Worm (Caenorhabditis elegans) whole organism, L1 larva: Measurements from ENCODE around the gene T28A11.20.
A peak's percentile ranks its signal among the peaks of the same experiment; 100 is the strongest.

Experiments used
- F16B12.6 ChIP-seq: fragments of 150-350 bp; optimal IDR thresholded peaks from 2 replicates; lab custom pipeline; 2014; ENCODE audit warnings: missing biosample characterization, missing genetic modification characterization
- Y116A8C.19 ChIP-seq: sonication (generic microtip); optimal IDR thresholded peaks from 2 replicates; lab custom pipeline; 2016; ENCODE audit warnings: missing compliant biosample characterization, missing genetic modification characterization, borderline replicate concordance
- alr-1 ChIP-seq: fragments of 200-800 bp; sonication (Bioruptor generic); optimal IDR thresholded peaks from 2 replicates; lab custom pipeline; 2018; ENCODE audit warnings: borderline replicate concordance, mild to moderate bottlenecking, missing genetic modification characterization, missing compliant biosample characterization
- ama-1 ChIP-seq: fragments of 150-350 bp; optimal IDR thresholded peaks from 2 replicates; lab custom pipeline; 2014
- ceh-82 ChIP-seq, 3 experiments: fragments of 150-350 bp in 1 of 3; sonication (generic microtip) in 2 of 3; optimal IDR thresholded peaks; 2 replicates each; lab custom pipeline; 2014 to 2017; ENCODE audit warnings: missing biosample characterization in 3 of 3, missing genetic modification characterization in 3 of 3
- ces-1 ChIP-seq: fragments of 150-350 bp; optimal IDR thresholded peaks from 2 replicates; lab custom pipeline; 2014; ENCODE audit warnings: missing biosample characterization, missing genetic modification reagents, missing genetic modification characterization
- dpl-1 ChIP-seq, 3 experiments: fragments of 150-350 bp in 2 of 3; sonication (generic microtip) in 1 of 3; optimal IDR thresholded peaks; 2 replicates each; lab custom pipeline; 2014 to 2017; ENCODE audit warnings: missing biosample characterization in 3 of 3, missing genetic modification characterization in 3 of 3, missing genetic modification reagents in 3 of 3
- efl-3 ChIP-seq: fragments of 200-800 bp; sonication (Bioruptor generic); optimal IDR thresholded peaks from 2 replicates; lab custom pipeline; 2018; ENCODE audit warnings: mild to moderate bottlenecking, missing genetic modification characterization, missing compliant biosample characterization
- egl-13 ChIP-seq: sonication (generic microtip); optimal IDR thresholded peaks from 2 replicates; lab custom pipeline; 2016; ENCODE audit warnings: missing genotype, missing genetic modification reagents, missing genetic modification characterization, missing compliant biosample characterization
- elt-2 ChIP-seq: sonication (generic microtip); optimal IDR thresholded peaks from 2 replicates; lab custom pipeline; 2016; ENCODE audit warnings: missing genetic modification characterization, mild to moderate bottlenecking, inconsistent platforms, missing compliant biosample characterization, missing genetic modification reagents
- fkh-8 ChIP-seq: sonication (generic microtip); optimal IDR thresholded peaks from 2 replicates; lab custom pipeline; 2016; ENCODE audit warnings: mild to moderate bottlenecking, missing genetic modification characterization, missing compliant biosample characterization
- fos-1 ChIP-seq: fragments of 150-350 bp; optimal IDR thresholded peaks from 2 replicates; lab custom pipeline; 2014; ENCODE audit warnings: missing biosample characterization, missing genetic modification characterization
- grh-1 ChIP-seq: fragments of 200-800 bp; sonication (Bioruptor generic); IDR thresholded peaks from 2 replicates; pipeline ENCODE4 v1.3.6; 2022; ENCODE audit warnings: missing genetic modification reagents, missing genetic modification characterization, missing compliant biosample characterization
- hlh-17 ChIP-seq: fragments of 200-800 bp; sonication (Bioruptor generic); optimal IDR thresholded peaks from 2 replicates; lab custom pipeline; 2018; ENCODE audit warnings: missing genetic modification characterization, mild to moderate bottlenecking, missing compliant biosample characterization, moderate library complexity, borderline replicate concordance
- hpl-2 ChIP-seq: fragments of 150-350 bp; optimal IDR thresholded peaks from 2 replicates; lab custom pipeline; 2014; ENCODE audit warnings: missing biosample characterization, missing genetic modification reagents, missing genetic modification characterization
- irx-1 ChIP-seq: sonication (generic microtip); optimal IDR thresholded peaks from 2 replicates; lab custom pipeline; 2016; ENCODE audit warnings: missing genetic modification characterization, missing compliant biosample characterization
- lir-3 ChIP-seq: sonication (generic microtip); optimal IDR thresholded peaks from 2 replicates; lab custom pipeline; 2016; ENCODE audit warnings: mild to moderate bottlenecking, missing genetic modification characterization, moderate library complexity, missing compliant biosample characterization; ENCODE audit not compliant: poor library complexity
- lsy-2 ChIP-seq, 2 experiments: fragments of 150-350 bp; optimal IDR thresholded peaks; 2 replicates each; lab custom pipeline; 2014; ENCODE audit warnings: missing biosample characterization in 2 of 2, missing genetic modification characterization in 2 of 2
- mab-9 ChIP-seq: fragments of 200-800 bp; sonication (Bioruptor generic); IDR thresholded peaks from 2 replicates; pipeline ENCODE4 v1.3.6; 2022; ENCODE audit warnings: missing genetic modification reagents, missing genetic modification characterization, missing compliant biosample characterization
- mdl-1 ChIP-seq, 2 experiments: fragments of 150-350 bp; optimal IDR thresholded peaks; 2 replicates each; lab custom pipeline; 2014 to 2017; ENCODE audit warnings: missing biosample characterization in 2 of 2, missing genetic modification characterization in 2 of 2, inconsistent platforms in 1 of 2
- nhr-11 ChIP-seq: fragments of 150-350 bp; optimal IDR thresholded peaks from 2 replicates; lab custom pipeline; 2014; ENCODE audit warnings: missing biosample characterization, missing genetic modification characterization
- nhr-12 ChIP-seq: sonication (generic microtip); optimal IDR thresholded peaks from 2 replicates; lab custom pipeline; 2017; ENCODE audit warnings: missing biosample characterization, missing genetic modification characterization
- nhr-19 ChIP-seq: fragments of 200-800 bp; sonication (Bioruptor generic); conservative IDR thresholded peaks from 2 replicates; pipeline ENCODE4 v1.3.6; 2022; ENCODE audit warnings: missing genetic modification characterization, missing compliant biosample characterization
- nhr-20 ChIP-seq: sonication (generic microtip); optimal IDR thresholded peaks from 2 replicates; lab custom pipeline; 2016; ENCODE audit warnings: mild to moderate bottlenecking, missing genetic modification characterization, missing compliant biosample characterization
- nhr-28 ChIP-seq: fragments of 150-350 bp; optimal IDR thresholded peaks from 2 replicates; lab custom pipeline; 2014; ENCODE audit warnings: missing biosample characterization, missing genetic modification characterization
- nhr-71 ChIP-seq: sonication (generic microtip); optimal IDR thresholded peaks from 2 replicates; lab custom pipeline; 2016; ENCODE audit warnings: mild to moderate bottlenecking, missing genetic modification characterization, moderate library complexity, missing compliant biosample characterization
- nhr-84 ChIP-seq: sonication (generic microtip); optimal IDR thresholded peaks from 2 replicates; lab custom pipeline; 2017; ENCODE audit warnings: missing biosample characterization, missing genetic modification characterization
- rnt-1 ChIP-seq: sonication (generic microtip); optimal IDR thresholded peaks from 2 replicates; lab custom pipeline; 2016; ENCODE audit warnings: mild to moderate bottlenecking, missing genetic modification characterization, moderate library complexity, missing compliant biosample characterization
- skn-1 ChIP-seq: fragments of 150-350 bp; optimal IDR thresholded peaks from 2 replicates; lab custom pipeline; 2014; ENCODE audit warnings: missing biosample characterization, missing genetic modification characterization
- snpc-4 ChIP-seq: fragments of 150-350 bp; optimal IDR thresholded peaks from 2 replicates; lab custom pipeline; 2014; ENCODE audit warnings: missing biosample characterization, missing genetic modification characterization
- snu-23 ChIP-seq: sonication (generic microtip); optimal IDR thresholded peaks from 2 replicates; lab custom pipeline; 2016; ENCODE audit warnings: missing genetic modification characterization, missing compliant biosample characterization
- sox-4 ChIP-seq: sonication (generic microtip); optimal IDR thresholded peaks from 2 replicates; lab custom pipeline; 2016; ENCODE audit warnings: missing genetic modification characterization, missing compliant biosample characterization
- sptf-1 ChIP-seq: fragments of 150-350 bp; optimal IDR thresholded peaks from 2 replicates; lab custom pipeline; 2014; ENCODE audit warnings: missing biosample characterization, missing genetic modification characterization
- unc-130 ChIP-seq: fragments of 150-350 bp; optimal IDR thresholded peaks from 2 replicates; lab custom pipeline; 2017; ENCODE audit warnings: missing biosample characterization, missing genetic modification characterization, inconsistent platforms
- unc-86 ChIP-seq: sonication (generic microtip); optimal IDR thresholded peaks from 2 replicates; lab custom pipeline; 2016; ENCODE audit warnings: missing genetic modification characterization, missing compliant biosample characterization
- unc-98 ChIP-seq: fragments of 200-800 bp; sonication (Bioruptor generic); IDR thresholded peaks from 2 replicates; pipeline ENCODE4 v1.3.6; 2022; ENCODE audit warnings: missing genetic modification characterization, missing compliant biosample characterization
- ztf-11 ChIP-seq, 2 experiments: sonication (generic microtip); optimal IDR thresholded peaks; 2 replicates each; lab custom pipeline; 2016 to 2017; ENCODE audit warnings: missing genetic modification characterization in 2 of 2, missing biosample characterization in 1 of 2, missing compliant biosample characterization in 1 of 2

The T28A11.20 gene

ce11 chrV:3275033-3275432, 2.0 kb upstream of the T28A11.20 start, which contains the start of gene T28A11.3:
T28A11.3 (plus strand) TSS chrV:3275333.
- TF ChIP-seq irx-1 (tag; lab: Kevin White, UChicago), result no peak
- no peak for TF ChIP-seq unc-98 (GFP tag; lab: Robert Waterston, UW)
- TF ChIP-seq ceh-82 (tag; optimal IDR thresholded peaks at IDR 0.05; lab: Kevin White, UChicago), result no peak
- no peak for TF ChIP-seq grh-1 (GFP tag; lab: Robert Waterston, UW)
- TF ChIP-seq dpl-1 (GFP tag; optimal IDR thresholded peaks at IDR 0.05; lab: Kevin White, UChicago), result no peak
- TF ChIP-seq snpc-4 (tag; lab: Kevin White, UChicago), result no peak
- no peak for TF ChIP-seq alr-1 (tag; lab: Kevin White, UChicago)
- no peak for TF ChIP-seq Y116A8C.19 (tag; lab: Kevin White, UChicago)
- no peak for TF ChIP-seq lsy-2 (tag; optimal IDR thresholded peaks at IDR 0.05; lab: Kevin White, UChicago)
- no peak for TF ChIP-seq egl-13
- TF ChIP-seq unc-130 (tag; lab: Kevin White, UChicago), result no peak
- TF ChIP-seq hpl-2 (GFP tag; lab: Kevin White, UChicago), result no peak
- TF ChIP-seq nhr-71 (tag; lab: Kevin White, UChicago), result no peak
- TF ChIP-seq unc-86 (tag; lab: Kevin White, UChicago), result no peak
- TF ChIP-seq nhr-20 (tag; lab: Kevin White, UChicago), result no peak
- no peak for TF ChIP-seq efl-3 (GFP tag; lab: Kevin White, UChicago)
- TF ChIP-seq sptf-1 (tag; lab: Kevin White, UChicago), result no peak
- no peak for TF ChIP-seq sox-4 (tag; lab: Kevin White, UChicago)
- TF ChIP-seq nhr-19, result no peak
- no peak for TF ChIP-seq ces-1 (GFP tag; lab: Kevin White, UChicago)
- TF ChIP-seq, all 84 proteins: peak for 0

- TF ChIP-seq F16B12.6 (tag; lab: Kevin White, UChicago) (no peak), Y116A8C.19 (tag; lab: Kevin White, UChicago) (no peak), nhr-12 (tag; lab: Kevin White, UChicago) (no peak), fkh-8 (tag; lab: Kevin White, UChicago) (no peak), nhr-84 (tag; lab: Kevin White, UChicago) (no peak), hlh-17 (GFP tag; lab: Kevin White, UChicago) (no peak), mab-9 (GFP tag; lab: Robert Waterston, UW) (no peak), skn-1 (tag; lab: Kevin White, UChicago) (no peak), ceh-82 (tag; optimal IDR thresholded peaks at IDR 0.05; lab: Kevin White, UChicago) (no peak), nhr-11 (tag; lab: Kevin White, UChicago) (no peak), efl-3 (GFP tag; lab: Kevin White, UChicago) (no peak), ztf-11 (tag; optimal IDR thresholded peaks at IDR 0.05; lab: Kevin White, UChicago) (no peak), snu-23 (GFP tag; lab: Kevin White, UChicago) (no peak), nhr-28 (tag; lab: Kevin White, UChicago) (no peak)
Observed at ce11 chrV:3273577-3274100, 583 bp upstream of the T28A11.20 start, which contains the start of gene T28A11.4. T28A11.4 (plus strand) TSS chrV:3274050.

- TF ChIP-seq lir-3 (tag; lab: Kevin White, UChicago) (no peak), elt-2 (tag; lab: Kevin White, UChicago) (no peak), fos-1 (tag; lab: Kevin White, UChicago) (no peak), rnt-1 (tag; lab: Kevin White, UChicago) (peak; percentile 16), nhr-19 (no peak), mdl-1 (tag; optimal IDR thresholded peaks at IDR 0.05; lab: Kevin White, UChicago) (no peak), alr-1 (tag; lab: Kevin White, UChicago) (no peak), ama-1 (lab: Kevin White, UChicago) (no peak)
- TF ChIP-seq, all 84 proteins: peak for 1
Observed at ce11 chrV:3269407-3269806, 3.6 kb downstream of the T28A11.20 start, which contains the start of gene T28A11.19. T28A11.19 (minus strand) TSS chrV:3269514.
